Fruit fly (Drosophila melanogaster) whole organism, embryonic: Measurements from ENCODE around the gene Mlc1.

Source experiments
- BEAF-32 ChIP-seq: fragments of 200-800 bp; sonication (Bioruptor generic); optimal IDR thresholded peaks from 3 replicates; lab custom pipeline; 2017; ENCODE audit warnings: missing biosample characterization, missing genetic modification characterization, mild to moderate bottlenecking, moderate library complexity, missing genetic modification reagents
- CG10654 ChIP-seq: fragments of 200-800 bp; sonication (Bioruptor generic); optimal IDR thresholded peaks from 2 replicates; lab custom pipeline; 2016; ENCODE audit warnings: missing biosample characterization, missing genetic modification characterization
- CG13894 ChIP-seq: fragments of 200-800 bp; sonication (Bioruptor generic); optimal IDR thresholded peaks from 3 replicates; lab custom pipeline; 2018; ENCODE audit warnings: missing biosample characterization, mild to moderate bottlenecking, missing genetic modification characterization, moderate library complexity
- CG14710 ChIP-seq: fragments of 200-800 bp; sonication (Bioruptor generic); optimal IDR thresholded peaks from 3 replicates; lab custom pipeline; 2019; ENCODE audit warnings: missing biosample characterization, mild to moderate bottlenecking, missing genetic modification characterization, moderate library complexity
- CG15011 ChIP-seq: fragments of 200-800 bp; sonication (Bioruptor generic); optimal IDR thresholded peaks from 3 replicates; lab custom pipeline; 2018; ENCODE audit warnings: missing biosample characterization, mild to moderate bottlenecking, missing genetic modification characterization
- CG15601 ChIP-seq: fragments of 200-800 bp; sonication (Bioruptor generic); optimal IDR thresholded peaks from 3 replicates; lab custom pipeline; 2019; ENCODE audit warnings: missing biosample characterization, mild to moderate bottlenecking, missing genetic modification characterization, moderate library complexity
- CG16779 ChIP-seq: fragments of 200-800 bp; sonication (Bioruptor generic); IDR thresholded peaks from 2 replicates; pipeline ENCODE4 v1.3.6; 2022; ENCODE audit warnings: missing biosample characterization, missing genetic modification characterization
- CG17186 ChIP-seq: fragments of 200-800 bp; sonication (Bioruptor generic); optimal IDR thresholded peaks from 3 replicates; lab custom pipeline; 2017; ENCODE audit warnings: missing biosample characterization, missing genetic modification reagents, missing genetic modification characterization
- CG18011 ChIP-seq: fragments of 200-800 bp; sonication (Bioruptor generic); optimal IDR thresholded peaks from 2 replicates; lab custom pipeline; 2017; ENCODE audit warnings: missing biosample characterization, missing genetic modification characterization, mild to moderate bottlenecking, moderate library complexity, missing genotype
- CG2202 ChIP-seq: fragments of 200-800 bp; sonication (Bioruptor generic); optimal IDR thresholded peaks from 2 replicates; lab custom pipeline; 2018; ENCODE audit warnings: missing biosample characterization, mild to moderate bottlenecking, missing genetic modification characterization
- CG2712 ChIP-seq: fragments of 200-800 bp; optimal IDR thresholded peaks from 3 replicates; lab custom pipeline; 2019; ENCODE audit warnings: missing biosample characterization, mild to moderate bottlenecking, missing genetic modification characterization, moderate library complexity
- CG2889 ChIP-seq: fragments of 200-800 bp; sonication (Bioruptor generic); IDR thresholded peaks from 3 replicates; pipeline ENCODE4 v1.3.6; 2022; ENCODE audit warnings: missing biosample characterization, missing genetic modification characterization
- CG33557 ChIP-seq: fragments of 200-800 bp; sonication (Bioruptor generic); optimal IDR thresholded peaks from 2 replicates; lab custom pipeline; 2019; ENCODE audit warnings: missing biosample characterization, mild to moderate bottlenecking, missing genetic modification characterization, moderate library complexity
- CG4360 ChIP-seq: fragments of 200-800 bp; sonication (Bioruptor generic); IDR thresholded peaks from 2 replicates; pipeline ENCODE4 v1.3.6; 2022; ENCODE audit warnings: missing biosample characterization, missing genetic modification characterization
- CG4730 ChIP-seq: fragments of 200-800 bp; sonication (Bioruptor generic); IDR thresholded peaks from 2 replicates; pipeline ENCODE4 v1.3.6; 2022; ENCODE audit warnings: missing biosample characterization, missing genetic modification characterization
- CG8765 ChIP-seq: fragments of 200-800 bp; sonication (Bioruptor generic); IDR thresholded peaks from 2 replicates; pipeline ENCODE4 v1.3.6; 2022; ENCODE audit warnings: missing biosample characterization, missing genetic modification characterization
- CG9609 ChIP-seq: fragments of 200-800 bp; sonication (Bioruptor generic); optimal IDR thresholded peaks from 3 replicates; lab custom pipeline; 2016; ENCODE audit warnings: missing biosample characterization, missing genetic modification characterization
- CG9932 ChIP-seq: fragments of 200-800 bp; sonication (Bioruptor generic); IDR thresholded peaks from 2 replicates; pipeline ENCODE4 v1.3.6; 2022; ENCODE audit warnings: missing biosample characterization, missing genetic modification characterization
- CkIIα-i1 ChIP-seq: fragments of 200-800 bp; sonication (Bioruptor generic); IDR thresholded peaks from 2 replicates; pipeline ENCODE4 v1.3.6; 2022; ENCODE audit warnings: missing biosample characterization, missing genetic modification characterization
- CrebB ChIP-seq: fragments of 200-800 bp; sonication (Bioruptor generic); optimal IDR thresholded peaks from 3 replicates; lab custom pipeline; 2018; ENCODE audit warnings: missing biosample characterization, mild to moderate bottlenecking, missing genetic modification characterization
- D19A ChIP-seq: fragments of 200-800 bp; optimal IDR thresholded peaks from 3 replicates; lab custom pipeline; 2019; ENCODE audit warnings: missing biosample characterization, mild to moderate bottlenecking, missing genetic modification characterization, moderate library complexity
- Fer1 ChIP-seq: fragments of 200-800 bp; sonication (Bioruptor generic); optimal IDR thresholded peaks from 2 replicates; lab custom pipeline; 2017; ENCODE audit warnings: missing biosample characterization, mild to moderate bottlenecking, missing genetic modification characterization
- Gug ChIP-seq: fragments of 200-800 bp; sonication (Bioruptor generic); IDR thresholded peaks from 4 replicates; pipeline ENCODE4 v1.3.6; 2022; ENCODE audit warnings: missing biosample characterization, missing genetic modification characterization
- HmgZ ChIP-seq: fragments of 200-800 bp; sonication (Bioruptor generic); optimal IDR thresholded peaks from 2 replicates; lab custom pipeline; 2018; ENCODE audit warnings: missing biosample characterization, mild to moderate bottlenecking, missing genetic modification characterization
- MESR4 ChIP-seq: fragments of 200-800 bp; sonication (Bioruptor generic); optimal IDR thresholded peaks from 2 replicates; lab custom pipeline; 2018; ENCODE audit warnings: missing biosample characterization, mild to moderate bottlenecking, missing genetic modification characterization, moderate library complexity
- NC2α ChIP-seq: fragments of 200-800 bp; sonication (Bioruptor generic); optimal IDR thresholded peaks from 2 replicates; lab custom pipeline; 2016; ENCODE audit warnings: missing biosample characterization, missing genetic modification characterization
- NC2β ChIP-seq: fragments of 200-800 bp; sonication (Bioruptor generic); optimal IDR thresholded peaks from 2 replicates; lab custom pipeline; 2016; ENCODE audit warnings: missing biosample characterization, missing genetic modification characterization
- Nf-YB ChIP-seq: fragments of 200-800 bp; sonication (Bioruptor generic); optimal IDR thresholded peaks from 3 replicates; lab custom pipeline; 2019; ENCODE audit warnings: missing biosample characterization, mild to moderate bottlenecking, missing genetic modification characterization, moderate library complexity
- Optix ChIP-seq: fragments of 200-800 bp; sonication (Bioruptor generic); IDR thresholded peaks from 3 replicates; pipeline ENCODE4 v1.3.6; 2022; ENCODE audit warnings: missing biosample characterization, missing genetic modification characterization
- Poxn ChIP-seq: fragments of 200-800 bp; sonication (Bioruptor generic); IDR thresholded peaks from 2 replicates; pipeline ENCODE4 v1.3.6; 2022; ENCODE audit warnings: missing biosample characterization, missing genetic modification characterization
- Side ChIP-seq: fragments of 200-800 bp; sonication (Bioruptor generic); optimal IDR thresholded peaks from 2 replicates; lab custom pipeline; 2016; ENCODE audit warnings: missing biosample characterization, missing genetic modification characterization
- ab ChIP-seq: fragments of 200-800 bp; sonication (Bioruptor generic); optimal IDR thresholded peaks from 2 replicates; lab custom pipeline; 2016; ENCODE audit warnings: missing biosample characterization, missing genetic modification characterization
- amos ChIP-seq: fragments of 200-800 bp; sonication (Bioruptor generic); IDR thresholded peaks from 2 replicates; pipeline ENCODE4 v1.3.6; 2022; ENCODE audit warnings: missing biosample characterization, missing genetic modification characterization; ENCODE audit not compliant: partially characterized antibody
- chif ChIP-seq, 2 experiments: fragments of 200-800 bp; sonication (Bioruptor generic); optimal IDR thresholded peaks; 3 replicates each; lab custom pipeline; 2016; ENCODE audit warnings: missing biosample characterization in 2 of 2, missing genetic modification characterization in 2 of 2
- chinmo ChIP-seq: fragments of 200-800 bp; sonication (Bioruptor generic); IDR thresholded peaks from 4 replicates; pipeline ENCODE4 v1.3.6; 2022; ENCODE audit warnings: missing biosample characterization, missing genetic modification characterization; ENCODE audit not compliant: partially characterized antibody
- eyg ChIP-seq: fragments of 200-800 bp; sonication (Bioruptor generic); optimal IDR thresholded peaks from 3 replicates; lab custom pipeline; 2016; ENCODE audit warnings: missing biosample characterization, missing genetic modification characterization
- gem ChIP-seq: fragments of 200-800 bp; sonication (Bioruptor generic); optimal IDR thresholded peaks from 2 replicates; lab custom pipeline; 2019; ENCODE audit warnings: missing biosample characterization, mild to moderate bottlenecking, missing genetic modification characterization, moderate library complexity
- grn ChIP-seq: fragments of 200-800 bp; sonication (Bioruptor generic); optimal IDR thresholded peaks from 3 replicates; lab custom pipeline; 2017; ENCODE audit warnings: missing biosample characterization, missing genetic modification characterization
- kay ChIP-seq: fragments of 200-800 bp; sonication (Bioruptor generic); optimal IDR thresholded peaks from 2 replicates; lab custom pipeline; 2016; ENCODE audit warnings: missing biosample characterization, missing genetic modification characterization
- odd ChIP-seq: fragments of 200-800 bp; sonication (Bioruptor generic); optimal IDR thresholded peaks from 2 replicates; lab custom pipeline; 2017; ENCODE audit warnings: missing biosample characterization, mild to moderate bottlenecking, missing genetic modification characterization
- pfk ChIP-seq: fragments of 200-800 bp; sonication (Bioruptor generic); optimal IDR thresholded peaks from 2 replicates; lab custom pipeline; 2018; ENCODE audit warnings: missing biosample characterization, mild to moderate bottlenecking, missing genetic modification characterization, moderate library complexity
- ranshi ChIP-seq: fragments of 200-800 bp; sonication (Bioruptor generic); IDR thresholded peaks from 2 replicates; pipeline ENCODE4 v1.3.6; 2022; ENCODE audit warnings: missing biosample characterization, missing genetic modification characterization
- sim ChIP-seq: fragments of 200-800 bp; sonication (Bioruptor generic); IDR thresholded peaks from 2 replicates; pipeline ENCODE4 v1.3.6; 2022; ENCODE audit warnings: missing biosample characterization, missing genetic modification characterization
- slou ChIP-seq: fragments of 200-800 bp; sonication (Bioruptor generic); optimal IDR thresholded peaks from 3 replicates; lab custom pipeline; 2016; ENCODE audit warnings: missing biosample characterization, missing genetic modification characterization
- so ChIP-seq: fragments of 200-800 bp; sonication (Bioruptor generic); IDR thresholded peaks from 3 replicates; pipeline ENCODE4 v1.3.6; 2022; ENCODE audit warnings: missing biosample characterization, missing genetic modification characterization
- sug ChIP-seq: fragments of 200-800 bp; optimal IDR thresholded peaks from 2 replicates; lab custom pipeline; 2019; ENCODE audit warnings: missing biosample characterization, mild to moderate bottlenecking, missing genetic modification characterization, moderate library complexity
- tup ChIP-seq: fragments of 200-800 bp; sonication (Bioruptor generic); optimal IDR thresholded peaks from 2 replicates; lab custom pipeline; 2016; ENCODE audit warnings: missing biosample characterization, mild to moderate bottlenecking, missing genetic modification characterization, moderate library complexity
- wdn ChIP-seq: fragments of 200-800 bp; sonication (Bioruptor generic); IDR thresholded peaks from 2 replicates; pipeline ENCODE4 v1.3.6; 2022; ENCODE audit warnings: missing biosample characterization, missing genetic modification characterization
- zen2 ChIP-seq: fragments of 200-800 bp; sonication (Bioruptor generic); IDR thresholded peaks from 3 replicates; pipeline ENCODE4 v1.3.6; 2022; ENCODE audit warnings: missing biosample characterization, missing genetic modification characterization; ENCODE audit not compliant: partially characterized antibody

Mlc1 gene

DNA sequence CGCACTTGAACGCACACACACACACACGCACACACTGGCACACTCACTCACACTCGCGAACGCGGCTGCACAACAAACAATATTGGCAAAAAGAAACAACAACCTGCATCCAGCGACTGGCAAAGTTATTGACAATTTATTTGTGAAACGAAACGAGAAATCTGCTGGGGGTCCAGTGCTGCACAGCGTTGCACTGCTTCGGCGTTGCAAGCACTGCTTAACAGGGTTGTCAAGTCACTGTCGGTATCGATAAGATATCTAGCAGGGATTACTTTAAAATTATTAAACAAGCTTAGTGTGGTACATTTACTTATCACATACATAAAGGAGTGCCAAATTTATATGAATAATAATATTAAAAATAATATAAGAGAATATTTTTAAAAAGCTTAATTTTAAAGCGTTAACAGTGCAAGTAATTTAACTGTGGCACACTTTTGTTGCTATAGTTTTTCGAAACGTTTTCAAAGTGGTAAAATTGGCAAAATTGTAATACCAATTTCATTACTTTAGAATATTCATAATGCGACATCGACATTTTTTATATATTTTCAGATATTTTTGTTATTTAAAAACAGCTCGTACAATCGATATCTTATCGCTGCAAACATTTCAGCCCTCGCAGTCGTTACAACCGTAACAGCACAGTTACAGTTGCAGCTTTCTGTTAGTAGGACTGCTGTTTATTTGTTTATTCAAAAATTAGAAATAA lies 52.6 kb downstream of the Mlc1 start, which contains the start of the genes dsd and Tusp (continued):
- peak; percentile 75 for TF ChIP-seq pfk (GFP tag; lab: Kevin White, UChicago)
- TF ChIP-seq odd (GFP tag; lab: Kevin White, UChicago), result peak; percentile 32
- TF ChIP-seq slou, result peak; percentile 60
- TF ChIP-seq Nf-YB (GFP tag; lab: Kevin White, UChicago), result peak; percentile 3
- TF ChIP-seq grn (GFP tag; lab: Kevin White, UChicago), result no peak
- TF ChIP-seq so, result peak; percentile 68; the same call in 1 of the 3 replicates
- TF ChIP-seq sug (tag; lab: Kevin White, UChicago), result peak; percentile 100
- peak; percentile 77 for TF ChIP-seq gem
- TF ChIP-seq Side, result peak; percentile 33
- peak; percentile 87 for TF ChIP-seq Gug
- TF ChIP-seq CG2202 (tag; lab: Kevin White, UChicago), result no peak
- peak; percentile 92 for TF ChIP-seq CG9932 (GFP tag; lab: Robert Waterston, UW)
- peak; percentile 13 for TF ChIP-seq CG13894 (tag; lab: Kevin White, UChicago)
- peak; percentile 63 for TF ChIP-seq amos (GFP tag; lab: Robert Waterston, UW)
- peak; percentile 68 for TF ChIP-seq ab
- TF ChIP-seq CG33557 (GFP tag; lab: Kevin White, UChicago), result peak; percentile 36
- peak; percentile 52 for TF ChIP-seq kay (GFP tag; lab: Kevin White, UChicago)
- peak; percentile 42 for TF ChIP-seq NC2β (GFP tag; lab: Kevin White, UChicago)
- TF ChIP-seq tup, result peak; percentile 67
- TF ChIP-seq NC2α, result no peak
- TF ChIP-seq CG2889 (GFP tag; lab: Robert Waterston, UW), result peak; percentile 48; the same call in 1 of the 3 replicates
- peak; percentile 49 to 69 for TF ChIP-seq chif (GFP tag; optimal IDR thresholded peaks at IDR 0.05; lab: Kevin White, UChicago)
- TF ChIP-seq CG17186 (GFP tag; lab: Kevin White, UChicago), result no peak
- no peak for TF ChIP-seq zen2
- peak; percentile 39 for TF ChIP-seq Fer1 (GFP tag; lab: Kevin White, UChicago)
- TF ChIP-seq CG4360 (GFP tag; lab: Robert Waterston, UW), result 0 out of 2 replicates have a peak, but pooled peaks have one; percentile 45
- TF ChIP-seq sim (GFP tag; lab: Robert Waterston, UW), result no peak
- TF ChIP-seq CkIIα-i1 (GFP tag; lab: Robert Waterston, UW), result no peak
- peak; percentile 80; the same call in 2 of the 4 replicates for TF ChIP-seq chinmo (GFP tag; lab: Robert Waterston, UW)
- TF ChIP-seq CG10654 (GFP tag; lab: Kevin White, UChicago), result peak; percentile 66
- no peak for TF ChIP-seq eyg (GFP tag; lab: Kevin White, UChicago)
- peak; percentile 75 for TF ChIP-seq ranshi (GFP tag; lab: Robert Waterston, UW)
- TF ChIP-seq CrebB (tag; lab: Kevin White, UChicago), result peak; percentile 54
- no peak for TF ChIP-seq wdn (GFP tag; lab: Robert Waterston, UW)
- TF ChIP-seq CG15011 (GFP tag; lab: Kevin White, UChicago), result no peak
- peak; percentile 50 for TF ChIP-seq CG18011
- peak; percentile 79 for TF ChIP-seq CG9609 (GFP tag; lab: Kevin White, UChicago)
- peak; percentile 82 for TF ChIP-seq MESR4 (GFP tag; lab: Kevin White, UChicago)
- peak; percentile 77 for TF ChIP-seq CG14710 (tag; lab: Kevin White, UChicago)
- TF ChIP-seq BEAF-32, result peak; percentile 75
- TF ChIP-seq D19A, result peak; percentile 47
- TF ChIP-seq Optix, result peak; percentile 46; the same call in 2 of the 3 replicates
- peak; percentile 57 for TF ChIP-seq Poxn (GFP tag; lab: Robert Waterston, UW)
- peak; percentile 69 for TF ChIP-seq HmgZ (tag; lab: Kevin White, UChicago)
- TF ChIP-seq CG4730 (GFP tag; lab: Robert Waterston, UW), result peak; percentile 55
- peak; percentile 42 for TF ChIP-seq CG8765 (GFP tag; lab: Robert Waterston, UW)
- TF ChIP-seq CG15601, result peak; percentile 61
- TF ChIP-seq CG16779, result 0 out of 2 replicates have a peak, but pooled peaks have one; percentile 45
- peak; percentile 74 for TF ChIP-seq CG2712
